Worm (Caenorhabditis elegans) whole organism, mixed stage, embryonic: Measurements from ENCODE around the gene mtm-9.

Experiments used
- M03D4.4 ChIP-seq: sonication (generic microtip); optimal IDR thresholded peaks from 2 replicates; lab custom pipeline; 2017; ENCODE audit warnings: mild to moderate bottlenecking, missing genetic modification characterization, missing compliant biosample characterization
- bed-3 ChIP-seq: fragments of 200-800 bp; sonication (Bioruptor generic); optimal IDR thresholded peaks from 3 replicates; lab custom pipeline; 2018; ENCODE audit warnings: mild to moderate bottlenecking, missing genetic modification characterization, moderate library complexity, missing compliant biosample characterization
- blmp-1 ChIP-seq: fragments of 150-350 bp; optimal IDR thresholded peaks from 2 replicates; lab custom pipeline; 2014; ENCODE audit warnings: missing biosample characterization, missing genetic modification characterization
- ceh-39 ChIP-seq: fragments of 150-350 bp; optimal IDR thresholded peaks from 2 replicates; lab custom pipeline; 2014; ENCODE audit warnings: missing biosample characterization, missing genetic modification characterization
- ceh-83 ChIP-seq: fragments of 200-800 bp; sonication (Bioruptor generic); optimal IDR thresholded peaks from 2 replicates; lab custom pipeline; 2018; ENCODE audit warnings: mild to moderate bottlenecking, missing genetic modification characterization, missing compliant biosample characterization
- ces-1 ChIP-seq: fragments of 150-350 bp; optimal IDR thresholded peaks from 2 replicates; lab custom pipeline; 2014; ENCODE audit warnings: missing biosample characterization, missing genetic modification reagents, missing genetic modification characterization
- cnd-1 ChIP-seq: fragments of 200-800 bp; sonication (Bioruptor generic); optimal IDR thresholded peaks from 2 replicates; lab custom pipeline; 2018; ENCODE audit warnings: mild to moderate bottlenecking, missing genetic modification characterization, missing compliant biosample characterization
- drap-1 ChIP-seq: fragments of 200-800 bp; sonication (Bioruptor generic); optimal IDR thresholded peaks from 3 replicates; lab custom pipeline; 2018; ENCODE audit warnings: mild to moderate bottlenecking, missing genetic modification characterization, missing compliant biosample characterization
- elt-1 ChIP-seq: sonication (generic microtip); optimal IDR thresholded peaks from 2 replicates; lab custom pipeline; 2017; ENCODE audit warnings: missing genetic modification characterization, mild to moderate bottlenecking, missing compliant biosample characterization, antibody characterized with exemption, moderate library complexity, borderline replicate concordance; ENCODE audit not compliant: insufficient read depth
- flh-1 ChIP-seq: fragments of 200-800 bp; sonication (Bioruptor generic); optimal IDR thresholded peaks from 2 replicates; lab custom pipeline; 2018; ENCODE audit warnings: mild to moderate bottlenecking, missing genetic modification characterization, moderate library complexity, missing compliant biosample characterization
- ham-2 ChIP-seq: fragments of 200-800 bp; sonication (Bioruptor generic); optimal IDR thresholded peaks from 2 replicates; lab custom pipeline; 2018; ENCODE audit warnings: mild to moderate bottlenecking, missing genetic modification characterization, missing compliant biosample characterization
- hlh-1 ChIP-seq: fragments of 150-350 bp; optimal IDR thresholded peaks from 2 replicates; lab custom pipeline; 2014; ENCODE audit warnings: missing biosample characterization, missing genetic modification reagents, missing genetic modification characterization
- lin-13 ChIP-seq: fragments of 150-350 bp; optimal IDR thresholded peaks from 2 replicates; lab custom pipeline; 2014; ENCODE audit warnings: missing biosample characterization, missing genetic modification characterization
- lin-32 ChIP-seq: fragments of 200-800 bp; sonication (Bioruptor generic); optimal IDR thresholded peaks from 2 replicates; lab custom pipeline; 2018; ENCODE audit warnings: mild to moderate bottlenecking, missing genetic modification characterization, missing compliant biosample characterization
- lsy-2 ChIP-seq: fragments of 150-350 bp; optimal IDR thresholded peaks from 2 replicates; lab custom pipeline; 2014; ENCODE audit warnings: missing biosample characterization, missing genetic modification characterization
- mab-5 ChIP-seq: fragments of 150-350 bp; optimal IDR thresholded peaks from 2 replicates; lab custom pipeline; 2014; ENCODE audit warnings: missing biosample characterization, missing genetic modification characterization
- mep-1 ChIP-seq: fragments of 150-350 bp; optimal IDR thresholded peaks from 2 replicates; lab custom pipeline; 2017; ENCODE audit warnings: missing biosample characterization, missing genetic modification reagents, missing genetic modification characterization, inconsistent platforms
- mls-2 ChIP-seq: sonication (generic microtip); optimal IDR thresholded peaks from 2 replicates; lab custom pipeline; 2016; ENCODE audit warnings: mild to moderate bottlenecking, missing genetic modification characterization, moderate library complexity, missing compliant biosample characterization
- nhr-12 ChIP-seq: fragments of 150-350 bp; optimal IDR thresholded peaks from 2 replicates; lab custom pipeline; 2014; ENCODE audit warnings: missing biosample characterization, missing genetic modification characterization
- nhr-2 ChIP-seq: fragments of 150-350 bp; optimal IDR thresholded peaks from 2 replicates; lab custom pipeline; 2014; ENCODE audit warnings: missing biosample characterization, missing genetic modification characterization
- nhr-237 ChIP-seq: fragments of 150-350 bp; optimal IDR thresholded peaks from 2 replicates; lab custom pipeline; 2014; ENCODE audit warnings: missing biosample characterization, missing genetic modification characterization
- nhr-28 ChIP-seq: fragments of 150-350 bp; optimal IDR thresholded peaks from 2 replicates; lab custom pipeline; 2014; ENCODE audit warnings: missing biosample characterization, missing genetic modification characterization
- nhr-76 ChIP-seq: sonication (generic microtip); optimal IDR thresholded peaks from 2 replicates; lab custom pipeline; 2017; ENCODE audit warnings: missing biosample characterization, missing genetic modification characterization
- pha-4 ChIP-seq: fragments of 150-350 bp; optimal IDR thresholded peaks from 2 replicates; lab custom pipeline; 2018; ENCODE audit warnings: missing biosample characterization, missing genetic modification reagents, missing genetic modification characterization
- snpc-4 ChIP-seq: fragments of 150-350 bp; optimal IDR thresholded peaks from 2 replicates; lab custom pipeline; 2014; ENCODE audit warnings: missing biosample characterization, missing genetic modification characterization
- tbx-8 ChIP-seq: fragments of 200-800 bp; sonication (Bioruptor generic); optimal IDR thresholded peaks from 2 replicates; lab custom pipeline; 2018; ENCODE audit warnings: mild to moderate bottlenecking, missing genetic modification characterization, moderate library complexity, missing compliant biosample characterization
- unc-120 ChIP-seq: sonication (generic microtip); optimal IDR thresholded peaks from 2 replicates; lab custom pipeline; 2017; ENCODE audit warnings: missing genetic modification characterization, missing compliant biosample characterization; ENCODE audit not compliant: poor library complexity, severe bottlenecking
- unc-39 ChIP-seq: fragments of 150-350 bp; optimal IDR thresholded peaks from 2 replicates; lab custom pipeline; 2014; ENCODE audit warnings: missing biosample characterization, missing genetic modification characterization
- unc-62 ChIP-seq: fragments of 150-350 bp; optimal IDR thresholded peaks from 2 replicates; lab custom pipeline; 2014; ENCODE audit warnings: missing biosample characterization, missing genetic modification reagents, missing genetic modification characterization
- zip-8 ChIP-seq: fragments of 150-350 bp; optimal IDR thresholded peaks from 2 replicates; lab custom pipeline; 2014; ENCODE audit warnings: missing biosample characterization, missing genetic modification characterization
- ztf-11 ChIP-seq: fragments of 150-350 bp; optimal IDR thresholded peaks from 2 replicates; lab custom pipeline; 2014; ENCODE audit warnings: missing biosample characterization, missing genetic modification characterization

The mtm-9 gene

ce11 chrV:3743172-3743626, at the start of gene mtm-9:
Gene mtm-9, plus strand, starts transcription at chrV:3743576.
- no peak for TF ChIP-seq bed-3 (GFP tag; lab: Kevin White, UChicago)
- TF ChIP-seq ceh-83 (GFP tag; lab: Kevin White, UChicago): no peak
- TF ChIP-seq hlh-1 (tag; lab: Kevin White, UChicago): no peak
- TF ChIP-seq mab-5: no peak
- no peak for TF ChIP-seq elt-1 (tag; lab: Kevin White, UChicago)
- no peak for TF ChIP-seq nhr-76 (tag; lab: Kevin White, UChicago)
- TF ChIP-seq ces-1 (GFP tag; lab: Kevin White, UChicago): peak; percentile 81
- no peak for TF ChIP-seq M03D4.4
- no peak for TF ChIP-seq snpc-4
- TF ChIP-seq zip-8 (tag; lab: Kevin White, UChicago): no peak
- TF ChIP-seq blmp-1 (tag; lab: Kevin White, UChicago): no peak
- TF ChIP-seq cnd-1 (tag; lab: Kevin White, UChicago): no peak
- no peak for TF ChIP-seq flh-1
- no peak for TF ChIP-seq tbx-8
- no peak for TF ChIP-seq nhr-2
- TF ChIP-seq mep-1 (tag; lab: Kevin White, UChicago): peak; percentile 8
- TF ChIP-seq ceh-39 (tag; lab: Kevin White, UChicago): peak; percentile 46
- peak; percentile 3 for TF ChIP-seq lsy-2
- no peak for TF ChIP-seq unc-120 (tag; lab: Kevin White, UChicago)

ce11 chrV:3693657-3694056, 49.7 kb upstream of the mtm-9 start:
- TF ChIP-seq nhr-28 (tag; lab: Kevin White, UChicago) (no peak), nhr-12 (no peak), mls-2 (tag; lab: Kevin White, UChicago) (no peak), pha-4 (tag; lab: Kevin White, UChicago) (no peak), unc-39 (tag; lab: Kevin White, UChicago) (no peak), snpc-4 (no peak), bed-3 (GFP tag; lab: Kevin White, UChicago) (no peak), ham-2 (GFP tag; lab: Kevin White, UChicago) (no peak), mep-1 (tag; lab: Kevin White, UChicago) (no peak), mab-5 (no peak)

ce11 chrV:3695254-3695653, 48.1 kb upstream of the mtm-9 start:
- TF ChIP-seq lin-13 (no peak), hlh-1 (tag; lab: Kevin White, UChicago) (peak; percentile 52), mep-1 (tag; lab: Kevin White, UChicago) (no peak), unc-62 (GFP tag; lab: Kevin White, UChicago) (no peak), ceh-39 (tag; lab: Kevin White, UChicago) (no peak), drap-1 (GFP tag; lab: Kevin White, UChicago) (no peak)
- TF ChIP-seq, all 35 proteins: peak for 1

DNA sequence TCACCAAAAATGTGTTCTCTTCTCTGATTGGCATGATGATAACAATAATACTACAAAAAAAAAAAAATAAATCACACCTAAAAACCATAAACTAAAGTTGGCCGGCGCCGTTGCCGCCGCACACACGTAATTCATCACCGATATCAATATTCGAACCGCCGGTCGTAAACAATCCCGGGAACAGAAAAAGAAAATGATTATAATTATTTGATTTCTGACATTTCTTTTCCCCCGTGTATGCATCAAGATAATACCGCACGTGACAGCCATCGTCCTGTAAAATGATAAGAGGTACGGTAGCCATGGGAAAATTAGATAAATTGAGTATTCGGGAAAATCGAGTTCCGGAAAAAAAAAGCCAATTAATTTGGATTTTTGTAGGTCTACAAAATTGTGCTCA, 46.3 kb upstream of the mtm-9 start:
- TF ChIP-seq ztf-11 (tag; lab: Kevin White, UChicago): no peak
- no peak for TF ChIP-seq mls-2 (tag; lab: Kevin White, UChicago)
- no peak for TF ChIP-seq snpc-4
- no peak for TF ChIP-seq nhr-237 (tag; lab: Kevin White, UChicago)
- TF ChIP-seq tbx-8: no peak
- TF ChIP-seq pha-4 (tag; lab: Kevin White, UChicago): no peak
- TF ChIP-seq lin-32: no peak
- no peak for TF ChIP-seq nhr-12

- TF ChIP-seq nhr-76 (tag; lab: Kevin White, UChicago): no peak
- no peak for TF ChIP-seq lsy-2
Measured at ce11 chrV:3698497-3698896, 44.9 kb upstream of the mtm-9 start.

- TF ChIP-seq ceh-83 (GFP tag; lab: Kevin White, UChicago): no peak
- TF ChIP-seq pha-4 (tag; lab: Kevin White, UChicago): peak; percentile 2
- no peak for TF ChIP-seq nhr-76 (tag; lab: Kevin White, UChicago)
- no peak for TF ChIP-seq nhr-28 (tag; lab: Kevin White, UChicago)
Measured at ce11 chrV:3702998-3703397, 40.4 kb upstream of the mtm-9 start.
